Worm (Caenorhabditis elegans): ENCODE measurements around the gene fust-1.
A peak's percentile ranks its signal among the peaks of the same experiment; 100 is the strongest.

fust-1 gene

DNA sequence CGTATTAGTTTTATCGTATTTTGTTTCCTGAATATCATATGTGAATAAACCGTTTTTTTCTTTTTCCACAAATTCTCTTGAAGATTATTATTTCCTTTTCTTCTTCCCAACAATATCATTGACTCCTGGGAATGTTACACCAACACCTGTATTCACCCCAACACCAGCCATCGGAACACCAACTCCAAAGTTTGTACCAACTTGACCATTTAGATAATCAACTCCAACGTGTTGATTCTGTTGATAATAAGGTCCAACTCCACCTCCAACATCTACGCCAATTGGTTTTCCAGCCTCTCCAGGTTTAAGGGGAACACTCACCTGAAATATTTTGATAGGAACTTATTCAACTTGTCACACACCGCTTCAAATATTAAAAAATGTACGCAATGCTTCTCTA, 45.1 kb downstream of the fust-1 start:
- TF ChIP-seq ceh-39 (tag; optimal IDR thresholded peaks at IDR 0.05), result no peak
- no peak for TF ChIP-seq unc-39 (tag; optimal IDR thresholded peaks at IDR 0.05)
- TF ChIP-seq nhr-237 (tag; optimal IDR thresholded peaks at IDR 0.05), result no peak
- no peak for TF ChIP-seq elt-1 (tag; optimal IDR thresholded peaks at IDR 0.05; ENCODE audit: borderline replicate concordance, insufficient read depth)
- no peak for TF ChIP-seq snpc-4 (tag; optimal IDR thresholded peaks at IDR 0.05)
- TF ChIP-seq nhr-12 (tag; optimal IDR thresholded peaks at IDR 0.05), result no peak
- TF ChIP-seq blmp-1 (tag; optimal IDR thresholded peaks at IDR 0.05), result no peak
- no peak for TF ChIP-seq lin-13 (tag; optimal IDR thresholded peaks at IDR 0.05)

- TF ChIP-seq nhr-2 (tag; optimal IDR thresholded peaks at IDR 0.05), result no peak
- no peak for TF ChIP-seq unc-62 (GFP tag; optimal IDR thresholded peaks at IDR 0.05)
- TF ChIP-seq unc-39 (tag; optimal IDR thresholded peaks at IDR 0.05), result no peak
- TF ChIP-seq mab-5 (tag; optimal IDR thresholded peaks at IDR 0.05), result no peak
- TF ChIP-seq zip-8 (tag; optimal IDR thresholded peaks at IDR 0.05), result no peak
- no peak for TF ChIP-seq elt-1 (tag; optimal IDR thresholded peaks at IDR 0.05; ENCODE audit: borderline replicate concordance, insufficient read depth)
- no peak for TF ChIP-seq ceh-39 (tag; optimal IDR thresholded peaks at IDR 0.05)
- TF ChIP-seq ceh-43 (GFP tag; optimal IDR thresholded peaks at IDR 0.05), result no peak
- no peak for TF ChIP-seq nhr-237 (tag; optimal IDR thresholded peaks at IDR 0.05)
- no peak for TF ChIP-seq hlh-1 (tag; optimal IDR thresholded peaks at IDR 0.05)
Measured at ce11 chrII:7199308-7199707, 46.9 kb downstream of the fust-1 start, which contains the start of gene E04F6.6. TSS of gene E04F6.6 (minus strand) at chrII:7199565.

- TF ChIP-seq bed-3 (GFP tag; optimal IDR thresholded peaks at IDR 0.05) (peak; percentile 83), sptf-1 (tag; optimal IDR thresholded peaks at IDR 0.05) (peak; percentile 96), ztf-11 (tag; optimal IDR thresholded peaks at IDR 0.05) (no peak), ceh-83 (GFP tag; optimal IDR thresholded peaks at IDR 0.05) (peak; percentile 92), nhr-2 (tag; optimal IDR thresholded peaks at IDR 0.05) (no peak), unc-62 (GFP tag; optimal IDR thresholded peaks at IDR 0.05) (peak; percentile 21), nhr-28 (tag; optimal IDR thresholded peaks at IDR 0.05) (no peak), nhr-12 (tag; optimal IDR thresholded peaks at IDR 0.05) (no peak), lin-32 (GFP tag; optimal IDR thresholded peaks at IDR 0.05) (peak; percentile 86), nhr-237 (tag; optimal IDR thresholded peaks at IDR 0.05) (no peak), elt-1 (tag; optimal IDR thresholded peaks at IDR 0.05; ENCODE audit: borderline replicate concordance, insufficient read depth) (peak; percentile 1), lsy-2 (tag; optimal IDR thresholded peaks at IDR 0.05) (peak; percentile 27), elt-3 (tag; optimal IDR thresholded peaks at IDR 0.05) (peak; percentile 59), tbx-8 (GFP tag; optimal IDR thresholded peaks at IDR 0.05) (peak; percentile 91), unc-39 (tag; optimal IDR thresholded peaks at IDR 0.05) (peak; percentile 25), ces-1 (GFP tag; optimal IDR thresholded peaks at IDR 0.05) (no peak), M03D4.4 (tag; optimal IDR thresholded peaks at IDR 0.05) (peak; percentile 92), drap-1 (GFP tag; optimal IDR thresholded peaks at IDR 0.05) (peak; percentile 94), zip-8 (tag; optimal IDR thresholded peaks at IDR 0.05) (no peak), unc-120 (tag; optimal IDR thresholded peaks at IDR 0.05; ENCODE audit: poor library complexity, severe bottlenecking) (peak; percentile 79), hlh-1 (tag; optimal IDR thresholded peaks at IDR 0.05) (peak; percentile 63), blmp-1 (tag; optimal IDR thresholded peaks at IDR 0.05) (no peak), ceh-43 (GFP tag; optimal IDR thresholded peaks at IDR 0.05) (peak; percentile 84), sem-2 (GFP tag; optimal IDR thresholded peaks at IDR 0.05) (peak; percentile 84), lin-13 (tag; optimal IDR thresholded peaks at IDR 0.05) (peak; percentile 77), nhr-76 (tag; optimal IDR thresholded peaks at IDR 0.05) (no peak), pha-4 (tag; optimal IDR thresholded peaks at IDR 0.05) (peak; percentile 59), mep-1 (tag; optimal IDR thresholded peaks at IDR 0.05) (peak; percentile 73), mls-2 (tag; optimal IDR thresholded peaks at IDR 0.05) (peak; percentile 97), mab-5 (tag; optimal IDR thresholded peaks at IDR 0.05) (no peak), flh-1 (GFP tag; optimal IDR thresholded peaks at IDR 0.05) (peak; percentile 82), ham-2 (GFP tag; optimal IDR thresholded peaks at IDR 0.05) (peak; percentile 93), ceh-39 (tag; optimal IDR thresholded peaks at IDR 0.05) (no peak), snpc-4 (tag; optimal IDR thresholded peaks at IDR 0.05) (no peak), cnd-1 (tag; optimal IDR thresholded peaks at IDR 0.05) (peak; percentile 95)
Measured at ce11 chrII:7200051-7200599, 47.7 kb downstream of the fust-1 start, which contains the start of gene pcrg-1. TSS of gene pcrg-1 (plus strand) at chrII:7200549.
